Worm (Caenorhabditis elegans): ENCODE measurements around the gene nfu-1.

The nfu-1 gene

DNA sequence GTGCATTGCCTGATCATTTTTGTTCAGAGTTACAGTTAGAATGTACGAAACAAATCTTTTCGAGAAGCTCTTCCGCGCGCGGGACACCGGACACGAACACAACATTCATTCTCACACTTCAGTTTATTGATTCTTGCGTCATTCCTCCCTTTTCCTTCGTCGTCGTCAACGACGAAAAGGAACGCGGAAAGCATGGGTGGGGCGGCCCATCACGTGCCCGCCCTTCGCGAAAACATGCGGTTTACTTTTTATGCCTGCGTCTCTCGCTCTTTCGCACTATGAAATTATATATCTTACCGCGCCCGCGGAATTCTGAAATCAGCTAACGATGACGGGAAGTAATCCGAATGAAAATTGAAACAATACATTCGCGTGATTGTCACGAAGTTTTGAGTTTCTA is 6.6 kb upstream of the nfu-1 start (continued):
- TF ChIP-seq rcor-1 (GFP tag; IDR thresholded peaks at IDR 0.05) (peak; percentile 33; the same call in 1 of the 2 replicates), ama-1 (optimal IDR thresholded peaks at IDR 0.05) (no peak), ama-1 (GFP tag; optimal IDR thresholded peaks at IDR 0.05) (no peak), F22D6.2 (tag; optimal IDR thresholded peaks at IDR 0.05) (no peak), ceh-100 (GFP tag; IDR thresholded peaks at IDR 0.05) (no peak), Y67H2A.10 (GFP tag; conservative IDR thresholded peaks at IDR 0.05) (0 out of 2 replicates have a peak, but pooled peaks have one; percentile 7)

ce11 chrIV:10381035-10381434 is 6.2 kb upstream of the nfu-1 start:
- TF ChIP-seq dpl-1 (GFP tag; optimal IDR thresholded peaks at IDR 0.05) (no peak), tbp1 (GFP tag; optimal IDR thresholded peaks at IDR 0.05) (no peak), ztf-18 (tag; optimal IDR thresholded peaks at IDR 0.05) (peak; percentile 59), attf-6 (GFP tag; IDR thresholded peaks at IDR 0.05) (no peak), F10E7.11 (tag; optimal IDR thresholded peaks at IDR 0.05) (no peak), snpc-4 (GFP tag; optimal IDR thresholded peaks at IDR 0.05) (peak; percentile 5), snpc-4 (tag; optimal IDR thresholded peaks at IDR 0.05) (no peak), Y67H2A.10 (GFP tag; conservative IDR thresholded peaks at IDR 0.05) (0 out of 2 replicates have a peak, but pooled peaks have one; percentile 0), snpc-1.1 (tag; optimal IDR thresholded peaks at IDR 0.05; ENCODE audit: insufficient read depth) (no peak), cebp-1 (GFP tag; IDR thresholded peaks at IDR 0.05) (no peak), cebp-1 (tag; optimal IDR thresholded peaks at IDR 0.05) (peak; percentile 3), F55B11.4 (tag; optimal IDR thresholded peaks at IDR 0.05; ENCODE audit: borderline replicate concordance, insufficient read depth) (no peak), sptf-2 (GFP tag; optimal IDR thresholded peaks at IDR 0.05) (no peak)

ce11 chrIV:10382894-10383293 is 4.3 kb upstream of the nfu-1 start:
- TF ChIP-seq lsy-27 (tag; optimal IDR thresholded peaks at IDR 0.05; ENCODE audit: borderline replicate concordance, insufficient read depth) (no peak), cebp-2 (GFP tag; IDR thresholded peaks at IDR 0.05) (no peak), zim-3 (tag; optimal IDR thresholded peaks at IDR 0.05) (no peak), ztf-22 (GFP tag; optimal IDR thresholded peaks at IDR 0.05) (no peak), ztf-28 (GFP tag; IDR thresholded peaks at IDR 0.05) (no peak), bed-1 (GFP tag; IDR thresholded peaks at IDR 0.05) (no peak), lsl-1 (GFP tag; optimal IDR thresholded peaks at IDR 0.05) (no peak), nfya-1 (tag; optimal IDR thresholded peaks at IDR 0.05; ENCODE audit: borderline replicate concordance, insufficient read depth) (no peak), madf-6 (GFP tag; IDR thresholded peaks at IDR 0.05) (no peak), B0035.1 (tag; optimal IDR thresholded peaks at IDR 0.05) (no peak), pbrm-1 (GFP tag; IDR thresholded peaks at IDR 0.05) (no peak), rcor-1 (GFP tag; IDR thresholded peaks at IDR 0.05) (no peak), zfh-2 (GFP tag; conservative IDR thresholded peaks at IDR 0.05) (no peak), nhr-179 (tag; optimal IDR thresholded peaks at IDR 0.05) (no peak), lir-1 (GFP tag; conservative IDR thresholded peaks at IDR 0.05) (no peak), F39B2.1 (GFP tag; IDR thresholded peaks at IDR 0.05) (no peak), let-607 (tag; optimal IDR thresholded peaks at IDR 0.05) (no peak), nhr-120 (GFP tag; IDR thresholded peaks at IDR 0.05) (no peak), nfya-2 (GFP tag; IDR thresholded peaks at IDR 0.05) (no peak)

Data from whole organism, young adult.